Fruit fly (Drosophila melanogaster) whole organism, embryonic: ENCODE measurements around the gene nst.

Source experiments
- Adf1 ChIP-seq: fragments of 200-800 bp; sonication (Bioruptor generic); IDR thresholded peaks from 2 replicates; pipeline ENCODE4 v1.3.6; 2022; ENCODE audit warnings: missing biosample characterization, missing genetic modification characterization
- Awh ChIP-seq: fragments of 200-800 bp; sonication (Bioruptor generic); IDR thresholded peaks from 2 replicates; pipeline ENCODE4, ENCODE4 v1.3.6; 2022; ENCODE audit warnings: missing biosample characterization, missing genetic modification characterization
- Bgb ChIP-seq: fragments of 200-800 bp; sonication (Bioruptor generic); IDR thresholded peaks from 2 replicates; pipeline ENCODE4 v1.3.6; 2022; ENCODE audit warnings: missing biosample characterization, missing genetic modification characterization; ENCODE audit not compliant: partially characterized antibody
- CG10209 ChIP-seq: fragments of 200-800 bp; sonication (Bioruptor generic); optimal IDR thresholded peaks from 3 replicates; lab custom pipeline; 2017; ENCODE audit warnings: missing biosample characterization, mild to moderate bottlenecking, missing genetic modification characterization, missing genetic modification reagents
- CG10267 ChIP-seq: fragments of 200-800 bp; sonication (Bioruptor generic); optimal IDR thresholded peaks from 2 replicates; lab custom pipeline; 2018; ENCODE audit warnings: missing biosample characterization, mild to moderate bottlenecking, missing genetic modification characterization, moderate library complexity
- CG10321 ChIP-seq: fragments of 200-800 bp; sonication (Bioruptor generic); IDR thresholded peaks from 2 replicates; pipeline ENCODE4 v1.3.6; 2022; ENCODE audit warnings: missing biosample characterization, missing genetic modification characterization
- CG11093 ChIP-seq: fragments of 200-800 bp; sonication (Bioruptor generic); IDR thresholded peaks from 3 replicates; pipeline ENCODE4 v1.3.6; 2022; ENCODE audit warnings: missing biosample characterization, missing genetic modification characterization
- CG11723 ChIP-seq: fragments of 200-800 bp; sonication (Bioruptor generic); optimal IDR thresholded peaks from 2 replicates; lab custom pipeline; 2017; ENCODE audit warnings: missing biosample characterization, mild to moderate bottlenecking, missing genetic modification characterization
- CG12391 ChIP-seq: fragments of 200-800 bp; sonication (Bioruptor generic); optimal IDR thresholded peaks from 3 replicates; lab custom pipeline; 2018; ENCODE audit warnings: missing biosample characterization, mild to moderate bottlenecking, missing genetic modification characterization, moderate library complexity
- CG13287 ChIP-seq: fragments of 200-800 bp; sonication (Bioruptor generic); IDR thresholded peaks from 2 replicates; pipeline ENCODE4 v1.3.6; 2022; ENCODE audit warnings: missing biosample characterization, missing genetic modification characterization; ENCODE audit not compliant: partially characterized antibody
- CG14050 ChIP-seq: fragments of 200-800 bp; sonication (Bioruptor generic); IDR thresholded peaks from 3 replicates; pipeline ENCODE4 v1.3.6; 2022; ENCODE audit warnings: missing biosample characterization, missing genetic modification characterization
- CG15514 ChIP-seq: fragments of 200-800 bp; sonication (Bioruptor generic); optimal IDR thresholded peaks from 3 replicates; lab custom pipeline; 2017; ENCODE audit warnings: missing biosample characterization, missing genetic modification characterization, mild to moderate bottlenecking, moderate library complexity, missing genetic modification reagents
- CG2712 ChIP-seq: fragments of 200-800 bp; optimal IDR thresholded peaks from 3 replicates; lab custom pipeline; 2019; ENCODE audit warnings: missing biosample characterization, mild to moderate bottlenecking, missing genetic modification characterization, moderate library complexity
- CG3847 ChIP-seq: fragments of 200-800 bp; sonication (Bioruptor generic); IDR thresholded peaks from 2 replicates; pipeline ENCODE4 v1.3.6; 2022; ENCODE audit warnings: missing biosample characterization, missing genetic modification characterization
- CG4424 ChIP-seq: fragments of 200-800 bp; sonication (Bioruptor generic); optimal IDR thresholded peaks from 3 replicates; lab custom pipeline; 2016; ENCODE audit warnings: missing biosample characterization, missing genetic modification characterization
- CG5245 ChIP-seq: fragments of 200-800 bp; sonication (Bioruptor generic); optimal IDR thresholded peaks from 3 replicates; lab custom pipeline; 2016; ENCODE audit warnings: missing biosample characterization, missing genetic modification characterization
- CG6683 ChIP-seq: fragments of 200-800 bp; sonication (Bioruptor generic); optimal IDR thresholded peaks from 2 replicates; lab custom pipeline; 2017; ENCODE audit warnings: missing biosample characterization, mild to moderate bottlenecking, missing genetic modification characterization, missing genetic modification reagents
- CG7357 ChIP-seq: fragments of 200-800 bp; sonication (Bioruptor generic); IDR thresholded peaks from 3 replicates; pipeline ENCODE4 v1.3.6; 2022; ENCODE audit warnings: missing biosample characterization, missing genetic modification characterization
- CG7928 ChIP-seq: fragments of 200-800 bp; sonication (Bioruptor generic); optimal IDR thresholded peaks from 2 replicates; lab custom pipeline; 2017; ENCODE audit warnings: missing biosample characterization, mild to moderate bottlenecking, missing genetic modification characterization
- CG9215 ChIP-seq: fragments of 200-800 bp; sonication (Bioruptor generic); IDR thresholded peaks from 2 replicates; pipeline ENCODE4 v1.3.6; 2022; ENCODE audit warnings: missing biosample characterization, missing genetic modification characterization
- Dip2 ChIP-seq: fragments of 200-800 bp; sonication (Bioruptor generic); IDR thresholded peaks from 2 replicates; pipeline ENCODE4 v1.3.6; 2022; ENCODE audit warnings: missing biosample characterization, missing genetic modification characterization
- Dref ChIP-seq: fragments of 200-800 bp; sonication (Bioruptor generic); IDR thresholded peaks from 2 replicates; pipeline ENCODE4 v1.3.6; 2022; ENCODE audit warnings: missing biosample characterization, missing genetic modification characterization
- Drgx ChIP-seq: fragments of 200-800 bp; sonication (Bioruptor generic); IDR thresholded peaks from 2 replicates; pipeline ENCODE4 v1.3.6; 2022; ENCODE audit warnings: missing biosample characterization, missing genetic modification characterization
- Gsc ChIP-seq: fragments of 200-800 bp; sonication (Bioruptor generic); IDR thresholded peaks from 2 replicates; pipeline ENCODE4 v1.3.6; 2022; ENCODE audit warnings: missing biosample characterization, missing genetic modification characterization
- Gug ChIP-seq: fragments of 200-800 bp; sonication (Bioruptor generic); IDR thresholded peaks from 4 replicates; pipeline ENCODE4 v1.3.6; 2022; ENCODE audit warnings: missing biosample characterization, missing genetic modification characterization
- Hey ChIP-seq: fragments of 200-800 bp; sonication (Bioruptor generic); optimal IDR thresholded peaks from 3 replicates; lab custom pipeline; 2018; ENCODE audit warnings: missing biosample characterization, mild to moderate bottlenecking, missing genetic modification characterization
- NK7.1 ChIP-seq: fragments of 200-800 bp; sonication (Bioruptor generic); optimal IDR thresholded peaks from 3 replicates; lab custom pipeline; 2016; ENCODE audit warnings: missing biosample characterization, missing genetic modification characterization
- Nf-YC ChIP-seq: fragments of 200-800 bp; optimal IDR thresholded peaks from 3 replicates; lab custom pipeline; 2019; ENCODE audit warnings: missing biosample characterization, mild to moderate bottlenecking, missing genetic modification characterization, moderate library complexity
- Usf ChIP-seq: fragments of 200-800 bp; sonication (Bioruptor generic); optimal IDR thresholded peaks from 2 replicates; lab custom pipeline; 2017; ENCODE audit warnings: missing genotype, missing biosample characterization, missing genetic modification characterization
- ac ChIP-seq: fragments of 200-800 bp; sonication (Bioruptor generic); optimal IDR thresholded peaks from 3 replicates; lab custom pipeline; 2017; ENCODE audit warnings: missing biosample characterization, mild to moderate bottlenecking, missing genetic modification characterization
- ara ChIP-seq: fragments of 200-800 bp; sonication (Bioruptor generic); IDR thresholded peaks from 2 replicates; pipeline ENCODE4 v1.3.6; 2022; ENCODE audit warnings: missing biosample characterization, missing genetic modification characterization
- az2 ChIP-seq: fragments of 200-800 bp; sonication (Bioruptor generic); optimal IDR thresholded peaks from 3 replicates; lab custom pipeline; 2016; ENCODE audit warnings: missing biosample characterization, missing genetic modification characterization
- bbx ChIP-seq: fragments of 200-800 bp; sonication (Bioruptor generic); IDR thresholded peaks from 2 replicates; pipeline ENCODE4 v1.3.6; 2022; ENCODE audit warnings: missing biosample characterization, missing genetic modification characterization; ENCODE audit not compliant: partially characterized antibody
- bsh ChIP-seq, 2 experiments: fragments of 200-800 bp; sonication (Bioruptor generic); optimal IDR thresholded peaks; 2 replicates each; lab custom pipeline; 2017 to 2018; ENCODE audit warnings: mild to moderate bottlenecking in 2 of 2, missing biosample characterization in 2 of 2, missing genetic modification characterization in 2 of 2, moderate library complexity in 1 of 2
- dati ChIP-seq: fragments of 200-800 bp; sonication (Bioruptor generic); IDR thresholded peaks from 2 replicates; pipeline ENCODE4 v1.3.6; 2022; ENCODE audit warnings: missing biosample characterization, missing genetic modification characterization
- eve ChIP-seq, 2 experiments: fragments of >200 bp; optimal IDR thresholded peaks; 2 replicates each; lab custom pipeline; 2017; ENCODE audit warnings: missing biosample characterization in 2 of 2, missing genetic modification characterization in 2 of 2
- gcm ChIP-seq: fragments of 200-800 bp; sonication (Bioruptor generic); optimal IDR thresholded peaks from 2 replicates; lab custom pipeline; 2019; ENCODE audit warnings: missing biosample characterization, mild to moderate bottlenecking, missing genetic modification characterization, moderate library complexity
- gem ChIP-seq: fragments of 200-800 bp; sonication (Bioruptor generic); optimal IDR thresholded peaks from 2 replicates; lab custom pipeline; 2019; ENCODE audit warnings: missing biosample characterization, mild to moderate bottlenecking, missing genetic modification characterization, moderate library complexity
- jigr1 ChIP-seq: fragments of 200-800 bp; sonication (Bioruptor generic); IDR thresholded peaks from 3 replicates; pipeline ENCODE4 v1.3.6; 2022; ENCODE audit warnings: missing biosample characterization, missing genetic modification characterization
- ken ChIP-seq: fragments of 200-800 bp; sonication (Bioruptor generic); IDR thresholded peaks from 3 replicates; pipeline ENCODE4 v1.3.6; 2022; ENCODE audit warnings: missing biosample characterization, missing genetic modification characterization
- nerfin-2 ChIP-seq: fragments of 200-800 bp; sonication (Bioruptor generic); IDR thresholded peaks from 2 replicates; pipeline ENCODE4 v1.3.6; 2022; ENCODE audit warnings: missing biosample characterization, missing genetic modification characterization; ENCODE audit not compliant: partially characterized antibody
- otp ChIP-seq: fragments of 200-800 bp; sonication (Bioruptor generic); IDR thresholded peaks from 3 replicates; pipeline ENCODE4, ENCODE4 v1.3.6; 2022; ENCODE audit warnings: missing biosample characterization, missing genetic modification characterization
- pan ChIP-seq, 4 experiments: fragments of >200 bp in 3 of 4; fragments of 200-800 bp in 1 of 4; sonication (Bioruptor generic) in 1 of 4; optimal IDR thresholded peaks in 3 of 4; IDR thresholded peaks in 1 of 4; 2 replicates each; pipeline versions ENCODE4 v1.3.6 to Lab custom; 2017 to 2022; ENCODE audit warnings: missing biosample characterization in 2 of 4, missing genetic modification characterization in 2 of 4, mixed read lengths in 1 of 4
- peb ChIP-seq: fragments of 200-800 bp; sonication (Bioruptor generic); IDR thresholded peaks from 2 replicates; pipeline ENCODE4 v1.3.6; 2022; ENCODE audit warnings: missing biosample characterization, missing genetic modification characterization
- so ChIP-seq: fragments of 200-800 bp; sonication (Bioruptor generic); IDR thresholded peaks from 3 replicates; pipeline ENCODE4 v1.3.6; 2022; ENCODE audit warnings: missing biosample characterization, missing genetic modification characterization
- sqz ChIP-seq: fragments of 200-800 bp; sonication (Bioruptor generic); optimal IDR thresholded peaks from 3 replicates; lab custom pipeline; 2018; ENCODE audit warnings: missing biosample characterization, mild to moderate bottlenecking, missing genetic modification characterization
- ssp ChIP-seq: fragments of 200-800 bp; sonication (Bioruptor generic); IDR thresholded peaks from 2 replicates; pipeline ENCODE4 v1.3.6; 2022; ENCODE audit warnings: missing biosample characterization, missing genetic modification characterization
- sug ChIP-seq: fragments of 200-800 bp; optimal IDR thresholded peaks from 2 replicates; lab custom pipeline; 2019; ENCODE audit warnings: missing biosample characterization, mild to moderate bottlenecking, missing genetic modification characterization, moderate library complexity
- zen2 ChIP-seq: fragments of 200-800 bp; sonication (Bioruptor generic); IDR thresholded peaks from 3 replicates; pipeline ENCODE4 v1.3.6; 2022; ENCODE audit warnings: missing biosample characterization, missing genetic modification characterization; ENCODE audit not compliant: partially characterized antibody

nst gene

DNA sequence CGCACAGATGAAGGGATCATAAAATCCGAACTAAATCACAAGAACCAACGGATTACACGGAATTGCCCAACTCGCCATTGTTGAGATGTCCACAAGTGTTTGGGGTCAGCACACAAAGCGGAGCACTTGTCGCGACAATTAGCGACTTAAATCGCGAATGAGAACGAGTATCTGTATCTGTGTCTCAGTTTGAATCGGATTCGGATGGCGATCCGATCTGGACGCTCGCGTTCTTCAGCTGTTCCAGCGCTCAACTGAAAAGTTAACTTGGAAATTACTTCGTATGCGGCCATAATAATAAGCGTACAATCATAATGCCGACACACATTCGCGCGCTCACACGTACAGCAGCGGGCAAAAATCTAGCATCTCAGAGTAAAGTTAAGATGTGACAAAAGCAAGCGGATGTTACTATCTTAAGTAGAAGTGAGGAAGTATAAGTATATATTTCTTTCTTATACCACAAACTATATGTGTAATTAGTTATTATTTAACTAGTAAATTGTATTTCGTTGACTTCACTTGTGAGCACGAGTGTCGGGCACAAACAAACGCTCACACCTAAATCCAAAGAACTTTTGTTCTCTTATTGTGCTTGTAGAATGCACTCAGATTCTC is 39.4 kb downstream of the nst start, which contains the start of gene CG10660 (continued):
- TF ChIP-seq dati (GFP tag; lab: Robert Waterston, UW) (peak; percentile 50; the same call in 1 of the 2 replicates), CG11093 (GFP tag; lab: Robert Waterston, UW) (peak; percentile 70; the same call in 2 of the 3 replicates), CG4424 (GFP tag; lab: Kevin White, UChicago) (peak; percentile 80), gcm (GFP tag; lab: Kevin White, UChicago) (peak; percentile 89), CG2712 (tag; lab: Kevin White, UChicago) (peak; percentile 91), CG3847 (peak; percentile 72), ac (GFP tag; lab: Kevin White, UChicago) (peak; percentile 34), bbx (GFP tag; lab: Robert Waterston, UW) (no peak), CG11723 (GFP tag; lab: Kevin White, UChicago) (peak; percentile 70), CG5245 (GFP tag; lab: Kevin White, UChicago) (peak; percentile 90), ssp (GFP tag; lab: Robert Waterston, UW) (peak; percentile 62), az2 (peak; percentile 89), Gug (GFP tag; lab: Robert Waterston, UW) (peak; percentile 63; the same call in 2 of the 4 replicates), Usf (GFP tag; lab: Kevin White, UChicago) (peak; percentile 60), Dip2 (GFP tag; lab: Robert Waterston, UW) (no peak), ara (GFP tag; lab: Robert Waterston, UW) (peak; percentile 78), bsh (GFP tag; optimal IDR thresholded peaks at IDR 0.05; lab: Kevin White, UChicago) (peak; percentile 92 to 96), nerfin-2 (GFP tag; lab: Robert Waterston, UW) (no peak), pan (optimal IDR thresholded peaks at IDR 0.05; lab: Kevin White, UChicago) (no peak), pan (GFP tag; optimal IDR thresholded peaks at IDR 0.05 in 1 of 2, IDR thresholded peaks at IDR 0.05 in 1 of 2) (peak in 1 of 2 experiments; percentile 87), so (GFP tag; lab: Robert Waterston, UW) (peak; percentile 91), sqz (peak; percentile 64), sug (tag; lab: Kevin White, UChicago) (peak; percentile 67), eve (GFP tag; optimal IDR thresholded peaks at IDR 0.05; lab: Kevin White, UChicago) (peak in 1 of 2 experiments; percentile 94), CG6683 (peak; percentile 56), Hey (peak; percentile 20), zen2 (GFP tag; lab: Robert Waterston, UW) (no peak), NK7.1 (GFP tag; lab: Kevin White, UChicago) (peak; percentile 54), CG13287 (GFP tag; lab: Robert Waterston, UW) (no peak), Adf1 (GFP tag; lab: Robert Waterston, UW) (peak; percentile 59), CG10321 (GFP tag; lab: Robert Waterston, UW) (peak; percentile 69; the same call in 1 of the 2 replicates), CG10209 (peak; percentile 88), CG7357 (GFP tag; lab: Robert Waterston, UW) (peak; percentile 73), Drgx (peak; percentile 95), peb (GFP tag; lab: Robert Waterston, UW) (peak; percentile 75), CG9215 (GFP tag; lab: Robert Waterston, UW) (peak; percentile 46; the same call in 1 of the 2 replicates), otp (peak; percentile 91), Dref (GFP tag; lab: Robert Waterston, UW) (no peak), CG15514 (GFP tag; lab: Kevin White, UChicago) (peak; percentile 49), Gsc (no peak; the same call in 1 of the 2 replicates), Nf-YC (tag; lab: Kevin White, UChicago) (peak; percentile 37), CG7928 (GFP tag; lab: Kevin White, UChicago) (peak; percentile 34), CG12391 (tag; lab: Kevin White, UChicago) (peak; percentile 92), Bgb (GFP tag; lab: Robert Waterston, UW) (no peak), CG10267 (tag; lab: Kevin White, UChicago) (peak; percentile 83), jigr1 (GFP tag; lab: Robert Waterston, UW) (peak; percentile 50; the same call in 1 of the 3 replicates), ken (GFP tag; lab: Robert Waterston, UW) (peak; percentile 86), Awh (GFP tag; lab: Robert Waterston, UW) (peak; percentile 81), CG14050 (peak; percentile 84), gem (tag; lab: Kevin White, UChicago) (peak; percentile 94)
